Fruit fly (Drosophila melanogaster): ENCODE results near the gene CG4558.

- TF ChIP-seq CTCF (optimal IDR thresholded peaks at IDR 0.05) (no peak), CG8478 (optimal IDR thresholded peaks at IDR 0.05) (no peak)
Observed at dm6 chrX:6856332-6856995, 6.9 kb downstream of the CG4558 start.
